Worm (Caenorhabditis elegans) whole organism, L1 larva: ENCODE data around the gene C49H3.16.
A peak's percentile ranks its signal among the peaks of the same experiment; 100 is the strongest.

Source experiments
- C34B4.2 ChIP-seq: sonication (generic microtip); optimal IDR thresholded peaks from 2 replicates; lab custom pipeline; 2017; ENCODE audit warnings: mild to moderate bottlenecking, missing genetic modification characterization, missing compliant biosample characterization
- F16B12.6 ChIP-seq: fragments of 150-350 bp; optimal IDR thresholded peaks from 2 replicates; lab custom pipeline; 2014; ENCODE audit warnings: missing biosample characterization, missing genetic modification characterization
- alr-1 ChIP-seq: fragments of 200-800 bp; sonication (Bioruptor generic); optimal IDR thresholded peaks from 2 replicates; lab custom pipeline; 2018; ENCODE audit warnings: borderline replicate concordance, mild to moderate bottlenecking, missing genetic modification characterization, missing compliant biosample characterization
- ama-1 ChIP-seq: fragments of 150-350 bp; optimal IDR thresholded peaks from 2 replicates; lab custom pipeline; 2014
- blmp-1 ChIP-seq: fragments of 150-350 bp; optimal IDR thresholded peaks from 2 replicates; lab custom pipeline; 2014; ENCODE audit warnings: missing biosample characterization, missing genetic modification characterization
- ceh-63 ChIP-seq: fragments of 200-800 bp; sonication (Bioruptor generic); optimal IDR thresholded peaks from 2 replicates; lab custom pipeline; 2018; ENCODE audit warnings: mild to moderate bottlenecking, missing genetic modification characterization, missing compliant biosample characterization
- ceh-82 ChIP-seq, 3 experiments: fragments of 150-350 bp in 1 of 3; sonication (generic microtip) in 2 of 3; optimal IDR thresholded peaks; 2 replicates each; lab custom pipeline; 2014 to 2017; ENCODE audit warnings: missing biosample characterization in 3 of 3, missing genetic modification characterization in 3 of 3
- ceh-88 ChIP-seq: fragments of 200-800 bp; sonication (Bioruptor generic); IDR thresholded peaks from 2 replicates; pipeline ENCODE4 v1.3.6; 2022; ENCODE audit warnings: missing genetic modification characterization, missing compliant biosample characterization
- ceh-90 ChIP-seq: sonication (generic microtip); optimal IDR thresholded peaks from 2 replicates; lab custom pipeline; 2016; ENCODE audit warnings: missing genetic modification characterization, missing compliant biosample characterization
- dpl-1 ChIP-seq, 3 experiments: fragments of 150-350 bp in 2 of 3; sonication (generic microtip) in 1 of 3; optimal IDR thresholded peaks; 2 replicates each; lab custom pipeline; 2014 to 2017; ENCODE audit warnings: missing biosample characterization in 3 of 3, missing genetic modification characterization in 3 of 3, missing genetic modification reagents in 3 of 3
- dsc-1 ChIP-seq: sonication (generic microtip); optimal IDR thresholded peaks from 2 replicates; lab custom pipeline; 2016; ENCODE audit warnings: mild to moderate bottlenecking, missing genetic modification characterization, missing compliant biosample characterization
- efl-1 ChIP-seq, 4 experiments: fragments of 150-350 bp; optimal IDR thresholded peaks in 3 of 4; peaks in 1 of 4; 1 replicate in 1 of 4; 2 replicates in 3 of 4; lab custom pipeline; 2014; ENCODE audit warnings: missing biosample characterization in 2 of 4, missing genetic modification characterization in 2 of 4, missing genetic modification reagents in 2 of 4
- efl-3 ChIP-seq: fragments of 200-800 bp; sonication (Bioruptor generic); optimal IDR thresholded peaks from 2 replicates; lab custom pipeline; 2018; ENCODE audit warnings: mild to moderate bottlenecking, missing genetic modification characterization, missing compliant biosample characterization
- egl-13 ChIP-seq: sonication (generic microtip); optimal IDR thresholded peaks from 2 replicates; lab custom pipeline; 2016; ENCODE audit warnings: missing genotype, missing genetic modification reagents, missing genetic modification characterization, missing compliant biosample characterization
- fkh-4 ChIP-seq: sonication (generic microtip); optimal IDR thresholded peaks from 2 replicates; lab custom pipeline; 2016; ENCODE audit warnings: missing compliant biosample characterization, missing genetic modification characterization, borderline replicate concordance
- fkh-8 ChIP-seq: sonication (generic microtip); optimal IDR thresholded peaks from 2 replicates; lab custom pipeline; 2016; ENCODE audit warnings: mild to moderate bottlenecking, missing genetic modification characterization, missing compliant biosample characterization
- hlh-17 ChIP-seq: fragments of 200-800 bp; sonication (Bioruptor generic); optimal IDR thresholded peaks from 2 replicates; lab custom pipeline; 2018; ENCODE audit warnings: missing genetic modification characterization, mild to moderate bottlenecking, missing compliant biosample characterization, moderate library complexity, borderline replicate concordance
- hpl-2 ChIP-seq: fragments of 150-350 bp; optimal IDR thresholded peaks from 2 replicates; lab custom pipeline; 2014; ENCODE audit warnings: missing biosample characterization, missing genetic modification reagents, missing genetic modification characterization
- irx-1 ChIP-seq: sonication (generic microtip); optimal IDR thresholded peaks from 2 replicates; lab custom pipeline; 2016; ENCODE audit warnings: missing genetic modification characterization, missing compliant biosample characterization
- lin-14 ChIP-seq: fragments of 200-800 bp; sonication (Bioruptor generic); optimal IDR thresholded peaks from 2 replicates; lab custom pipeline; 2018; ENCODE audit warnings: mild to moderate bottlenecking, missing genetic modification characterization, moderate library complexity, missing compliant biosample characterization
- lin-35 ChIP-seq, 2 experiments: fragments of 150-350 bp; optimal IDR thresholded peaks; 2 replicates each; lab custom pipeline; 2014; ENCODE audit warnings: missing biosample characterization in 2 of 2, missing genetic modification characterization in 2 of 2, missing genetic modification reagents in 2 of 2
- lin-39 ChIP-seq: fragments of 150-350 bp; optimal IDR thresholded peaks from 2 replicates; lab custom pipeline; 2014; ENCODE audit warnings: missing biosample characterization, missing genetic modification reagents, missing genetic modification characterization
- lsy-2 ChIP-seq, 2 experiments: fragments of 150-350 bp; optimal IDR thresholded peaks; 2 replicates each; lab custom pipeline; 2014; ENCODE audit warnings: missing biosample characterization in 2 of 2, missing genetic modification characterization in 2 of 2
- mdl-1 ChIP-seq, 2 experiments: fragments of 150-350 bp; optimal IDR thresholded peaks; 2 replicates each; lab custom pipeline; 2014 to 2017; ENCODE audit warnings: missing biosample characterization in 2 of 2, missing genetic modification characterization in 2 of 2, inconsistent platforms in 1 of 2
- mep-1 ChIP-seq: fragments of 150-350 bp; optimal IDR thresholded peaks from 2 replicates; lab custom pipeline; 2014; ENCODE audit warnings: missing biosample characterization, missing genetic modification characterization
- nhr-19 ChIP-seq: fragments of 200-800 bp; sonication (Bioruptor generic); conservative IDR thresholded peaks from 2 replicates; pipeline ENCODE4 v1.3.6; 2022; ENCODE audit warnings: missing genetic modification characterization, missing compliant biosample characterization
- nhr-20 ChIP-seq: sonication (generic microtip); optimal IDR thresholded peaks from 2 replicates; lab custom pipeline; 2016; ENCODE audit warnings: mild to moderate bottlenecking, missing genetic modification characterization, missing compliant biosample characterization
- nhr-28 ChIP-seq: fragments of 150-350 bp; optimal IDR thresholded peaks from 2 replicates; lab custom pipeline; 2014; ENCODE audit warnings: missing biosample characterization, missing genetic modification characterization
- nhr-47 ChIP-seq: sonication (generic microtip); optimal IDR thresholded peaks from 2 replicates; lab custom pipeline; 2016; ENCODE audit warnings: mild to moderate bottlenecking, missing genetic modification characterization, moderate library complexity, missing compliant biosample characterization
- nhr-71 ChIP-seq: sonication (generic microtip); optimal IDR thresholded peaks from 2 replicates; lab custom pipeline; 2016; ENCODE audit warnings: mild to moderate bottlenecking, missing genetic modification characterization, moderate library complexity, missing compliant biosample characterization
- nhr-76 ChIP-seq: sonication (generic microtip); optimal IDR thresholded peaks from 2 replicates; lab custom pipeline; 2017; ENCODE audit warnings: missing biosample characterization, missing genetic modification characterization
- nhr-85 ChIP-seq: sonication (generic microtip); peaks from one replicate; lab custom pipeline; 2016; ENCODE audit warnings: missing genetic modification characterization, inconsistent platforms, missing compliant biosample characterization
- nhr-90 ChIP-seq: sonication (generic microtip); optimal IDR thresholded peaks from 2 replicates; lab custom pipeline; 2016; ENCODE audit warnings: mild to moderate bottlenecking, missing genetic modification characterization, missing compliant biosample characterization; ENCODE audit not compliant: poor library complexity
- pag-3 ChIP-seq: sonication (generic microtip); optimal IDR thresholded peaks from 2 replicates; lab custom pipeline; 2017; ENCODE audit warnings: missing genetic modification characterization, mild to moderate bottlenecking, missing compliant biosample characterization, antibody characterized with exemption, borderline replicate concordance; ENCODE audit not compliant: insufficient read depth
- rnt-1 ChIP-seq: sonication (generic microtip); optimal IDR thresholded peaks from 2 replicates; lab custom pipeline; 2016; ENCODE audit warnings: mild to moderate bottlenecking, missing genetic modification characterization, moderate library complexity, missing compliant biosample characterization
- skn-1 ChIP-seq: fragments of 150-350 bp; optimal IDR thresholded peaks from 2 replicates; lab custom pipeline; 2014; ENCODE audit warnings: missing biosample characterization, missing genetic modification characterization
- snu-23 ChIP-seq: sonication (generic microtip); optimal IDR thresholded peaks from 2 replicates; lab custom pipeline; 2016; ENCODE audit warnings: missing genetic modification characterization, missing compliant biosample characterization
- sox-4 ChIP-seq: sonication (generic microtip); optimal IDR thresholded peaks from 2 replicates; lab custom pipeline; 2016; ENCODE audit warnings: missing genetic modification characterization, missing compliant biosample characterization
- swsn-7 ChIP-seq: sonication (generic microtip); optimal IDR thresholded peaks from 2 replicates; lab custom pipeline; 2016; ENCODE audit warnings: missing genetic modification characterization, missing compliant biosample characterization
- tbx-2 ChIP-seq: sonication (generic microtip); optimal IDR thresholded peaks from 2 replicates; lab custom pipeline; 2016; ENCODE audit warnings: missing genetic modification characterization, missing compliant biosample characterization
- zip-4 ChIP-seq: fragments of 200-800 bp; sonication (Bioruptor generic); optimal IDR thresholded peaks from 2 replicates; lab custom pipeline; 2018; ENCODE audit warnings: mild to moderate bottlenecking, missing genetic modification characterization, moderate library complexity, missing compliant biosample characterization

The C49H3.16 gene

DNA sequence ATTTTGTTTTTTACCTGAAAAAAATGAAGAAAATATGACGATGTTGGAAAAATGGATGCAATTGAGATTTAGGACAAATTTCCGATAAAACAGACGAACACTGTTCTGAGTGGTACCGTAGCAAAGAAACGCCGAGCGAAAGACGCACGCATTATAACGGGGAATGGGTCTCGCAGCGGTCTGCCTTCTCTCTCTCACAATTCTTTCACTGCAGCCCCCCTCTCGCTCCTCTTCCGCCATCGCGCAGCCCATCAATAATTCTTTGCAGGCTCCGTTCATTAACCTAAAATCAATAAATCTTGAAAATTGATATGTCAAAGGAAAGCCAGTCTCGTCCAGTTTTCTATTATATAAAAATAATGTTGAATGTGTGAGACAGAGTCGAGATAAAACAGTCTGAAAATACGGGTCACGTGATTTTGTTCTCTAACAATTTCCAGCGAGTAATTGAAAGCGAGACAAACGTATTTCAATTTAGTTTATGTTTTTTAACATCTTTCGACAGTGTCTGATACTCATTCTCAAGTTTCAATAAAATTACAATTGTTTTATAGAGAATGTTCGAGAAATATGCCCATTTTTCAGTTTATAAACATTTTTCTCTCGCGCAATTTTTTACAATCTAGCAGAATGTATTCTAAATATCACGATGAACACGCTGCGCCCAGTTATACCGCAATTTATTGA is 10.6 kb upstream of the C49H3.16 start:
- TF ChIP-seq nhr-47 (tag; lab: Kevin White, UChicago) (peak; percentile 34), nhr-71 (tag; lab: Kevin White, UChicago) (peak; percentile 38), ama-1 (lab: Kevin White, UChicago) (no peak), nhr-28 (no peak), sox-4 (tag; lab: Kevin White, UChicago) (no peak), zip-4 (no peak), lin-35 (GFP tag; optimal IDR thresholded peaks at IDR 0.05; lab: Kevin White, UChicago) (peak; percentile 3 to 23), hlh-17 (GFP tag; lab: Kevin White, UChicago) (no peak), egl-13 (tag; lab: Kevin White, UChicago) (peak; percentile 41), snu-23 (GFP tag; lab: Kevin White, UChicago) (peak; percentile 37), efl-1 (optimal IDR thresholded peaks at IDR 0.05; lab: Kevin White, UChicago) (peak in 1 of 2 experiments; percentile 32), efl-1 (GFP tag; optimal IDR thresholded peaks at IDR 0.05 in 1 of 2; lab: Kevin White, UChicago) (peak; percentile 9 to 92), fkh-8 (tag; lab: Kevin White, UChicago) (no peak), lin-14 (GFP tag; lab: Kevin White, UChicago) (peak; percentile 49), nhr-90 (tag; lab: Kevin White, UChicago) (no peak), hpl-2 (GFP tag; lab: Kevin White, UChicago) (no peak), alr-1 (no peak), skn-1 (no peak), mep-1 (tag; lab: Kevin White, UChicago) (peak; percentile 53), tbx-2 (tag; lab: Kevin White, UChicago) (peak; percentile 3), efl-3 (no peak), lsy-2 (tag; optimal IDR thresholded peaks at IDR 0.05; lab: Kevin White, UChicago) (peak; percentile 18 to 51), irx-1 (tag; lab: Kevin White, UChicago) (no peak), swsn-7 (tag; lab: Kevin White, UChicago) (peak; percentile 20), lin-39 (tag; lab: Kevin White, UChicago) (no peak), rnt-1 (tag; lab: Kevin White, UChicago) (no peak), ceh-90 (no peak), ceh-82 (tag; optimal IDR thresholded peaks at IDR 0.05; lab: Kevin White, UChicago) (no peak), mdl-1 (tag; optimal IDR thresholded peaks at IDR 0.05; lab: Kevin White, UChicago) (peak in 1 of 2 experiments; percentile 13)

DNA sequence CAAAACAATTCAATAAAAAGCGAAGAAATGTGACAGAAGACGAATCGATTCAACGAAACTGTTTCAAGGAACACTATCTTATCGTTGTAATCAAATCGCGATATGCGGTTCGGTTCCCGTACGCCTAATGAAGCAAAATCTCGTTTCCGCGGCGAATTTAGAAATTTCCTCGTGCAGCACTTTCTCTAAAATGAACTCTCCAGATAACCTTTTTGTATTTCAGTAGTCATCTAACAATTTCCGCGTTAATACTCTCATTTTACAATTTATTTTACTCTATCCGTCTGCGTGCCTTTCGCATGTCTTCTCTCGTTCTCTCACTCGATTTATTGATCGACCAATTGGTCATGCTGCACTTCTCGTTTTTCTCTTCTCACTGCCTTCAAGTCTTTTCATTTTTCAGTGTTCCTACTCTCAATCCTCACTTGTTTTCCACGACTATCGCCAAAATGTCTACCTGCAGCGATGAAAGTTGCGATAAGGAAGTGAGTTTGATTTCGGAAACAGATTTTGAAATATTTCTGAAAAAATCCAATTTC is 10.0 kb upstream of the C49H3.16 start, which contains the start of the genes npp-27 and ntl-4:
Gene npp-27, minus strand, starts transcription at position 51 of the 539 bp plus-strand sequence.
Gene ntl-4, plus strand, starts transcription at position 379 of the 539 bp plus-strand sequence.
- TF ChIP-seq lin-35 (GFP tag; optimal IDR thresholded peaks at IDR 0.05; lab: Kevin White, UChicago) (peak; percentile 21 to 51), ama-1 (lab: Kevin White, UChicago) (peak; percentile 57), nhr-76 (tag; lab: Kevin White, UChicago) (no peak), swsn-7 (tag; lab: Kevin White, UChicago) (peak; percentile 37), nhr-19 (GFP tag; lab: Robert Waterston, UW) (peak; percentile 28; the same call in 1 of the 2 replicates), ceh-63 (GFP tag; lab: Kevin White, UChicago) (no peak), mep-1 (tag; lab: Kevin White, UChicago) (no peak), snu-23 (GFP tag; lab: Kevin White, UChicago) (peak; percentile 33), dpl-1 (GFP tag; optimal IDR thresholded peaks at IDR 0.05; lab: Kevin White, UChicago) (peak in 1 of 3 experiments; percentile 23), zip-4 (no peak), nhr-71 (tag; lab: Kevin White, UChicago) (peak; percentile 53), lsy-2 (tag; optimal IDR thresholded peaks at IDR 0.05; lab: Kevin White, UChicago) (peak; percentile 10 to 66), ceh-88 (GFP tag; lab: Robert Waterston, UW) (no peak), nhr-85 (tag; lab: Kevin White, UChicago) (peak; percentile 18), C34B4.2 (no peak), rnt-1 (tag; lab: Kevin White, UChicago) (peak; percentile 2), fkh-4 (no peak), efl-1 (optimal IDR thresholded peaks at IDR 0.05; lab: Kevin White, UChicago) (peak; percentile 25 to 37), efl-1 (GFP tag; optimal IDR thresholded peaks at IDR 0.05 in 1 of 2; lab: Kevin White, UChicago) (peak; percentile 29 to 80), blmp-1 (peak; percentile 18), alr-1 (no peak), lin-14 (GFP tag; lab: Kevin White, UChicago) (peak; percentile 24), dsc-1 (tag; lab: Kevin White, UChicago) (peak; percentile 32), nhr-20 (tag; lab: Kevin White, UChicago) (peak; percentile 41), pag-3 (tag; lab: Kevin White, UChicago) (no peak), F16B12.6 (tag; lab: Kevin White, UChicago) (peak; percentile 13)
